Fruit fly (Drosophila melanogaster) whole organism: ENCODE results near the gene Ciz1.

Source experiments
- CG8478 ChIP-seq: fragments of >200 bp; optimal IDR thresholded peaks from 2 replicates; lab custom pipeline; 2018; ENCODE audit warnings: inconsistent platforms
- Dll ChIP-seq: fragments of >200 bp; optimal IDR thresholded peaks from 2 replicates; lab custom pipeline; 2017
- EcR ChIP-seq, 2 experiments: fragments of >200 bp; optimal IDR thresholded peaks; 2 replicates each; lab custom pipeline; 2017; ENCODE audit warnings: missing biosample characterization in 2 of 2, missing genetic modification characterization in 2 of 2, missing genetic modification reagents in 2 of 2
- pan ChIP-seq: fragments of >200 bp; optimal IDR thresholded peaks from 2 replicates; lab custom pipeline; 2017
- psq ChIP-seq: fragments of >200 bp; optimal IDR thresholded peaks from 2 replicates; lab custom pipeline; 2017
- usp ChIP-seq: fragments of >200 bp; optimal IDR thresholded peaks from 2 replicates; lab custom pipeline; 2017; ENCODE audit warnings: missing biosample characterization, missing genetic modification characterization, mixed read lengths

The Ciz1 gene

dm6 chr3L:9838534-9838933 lies 25.9 kb upstream of the Ciz1 start, which contains the start of gene Cdk8:
TSS of gene Cdk8 (minus strand) at chr3L:9838670.
- TF ChIP-seq pan (lab: Kevin White, UChicago) (no peak), CG8478 (no peak), Dll (lab: Kevin White, UChicago) (no peak), usp (no peak), EcR (GFP tag; optimal IDR thresholded peaks at IDR 0.05; lab: Kevin White, UChicago) (no peak), psq (lab: Kevin White, UChicago) (no peak)

- TF ChIP-seq psq (lab: Kevin White, UChicago) (no peak), CG8478 (no peak), Dll (lab: Kevin White, UChicago) (no peak), pan (lab: Kevin White, UChicago) (no peak), usp (no peak), EcR (GFP tag; optimal IDR thresholded peaks at IDR 0.05; lab: Kevin White, UChicago) (no peak)
Measured at dm6 chr3L:9840710-9841109, 23.7 kb upstream of the Ciz1 start.

- TF ChIP-seq pan (lab: Kevin White, UChicago) (no peak), usp (no peak), CG8478 (no peak), psq (lab: Kevin White, UChicago) (no peak), EcR (GFP tag; optimal IDR thresholded peaks at IDR 0.05; lab: Kevin White, UChicago) (no peak), Dll (lab: Kevin White, UChicago) (no peak)
Measured at dm6 chr3L:9842043-9842442, 22.4 kb upstream of the Ciz1 start.

- no peak for TF ChIP-seq psq (lab: Kevin White, UChicago)
- TF ChIP-seq pan (lab: Kevin White, UChicago) = no peak
- no peak for TF ChIP-seq usp
- no peak for TF ChIP-seq Dll (lab: Kevin White, UChicago)
Measured at dm6 chr3L:9845980-9846538, 18.4 kb upstream of the Ciz1 start.

dm6 chr3L:9846577-9847342 lies 17.7 kb upstream of the Ciz1 start:
- TF ChIP-seq EcR (GFP tag; optimal IDR thresholded peaks at IDR 0.05; lab: Kevin White, UChicago) = no peak
- TF ChIP-seq psq (lab: Kevin White, UChicago) = no peak
- no peak for TF ChIP-seq pan (lab: Kevin White, UChicago)
- no peak for TF ChIP-seq usp
- no peak for TF ChIP-seq Dll (lab: Kevin White, UChicago)
- no peak for TF ChIP-seq CG8478

dm6 chr3L:9847420-9847977 lies 16.9 kb upstream of the Ciz1 start:
- TF ChIP-seq Dll (lab: Kevin White, UChicago) = no peak

dm6 chr3L:9848744-9849143 lies 15.7 kb upstream of the Ciz1 start:
- no peak for TF ChIP-seq psq (lab: Kevin White, UChicago)
- TF ChIP-seq EcR (GFP tag; optimal IDR thresholded peaks at IDR 0.05; lab: Kevin White, UChicago) = no peak
- no peak for TF ChIP-seq usp
- TF ChIP-seq Dll (lab: Kevin White, UChicago) = no peak

- TF ChIP-seq usp (no peak), Dll (lab: Kevin White, UChicago) (no peak), psq (lab: Kevin White, UChicago) (no peak), pan (lab: Kevin White, UChicago) (no peak), EcR (GFP tag; optimal IDR thresholded peaks at IDR 0.05; lab: Kevin White, UChicago) (no peak), CG8478 (no peak)
Measured at dm6 chr3L:9850114-9850513, 14.3 kb upstream of the Ciz1 start.

- no peak for TF ChIP-seq CG8478
- no peak for TF ChIP-seq Dll (lab: Kevin White, UChicago)
- TF ChIP-seq psq (lab: Kevin White, UChicago) = no peak
- TF ChIP-seq EcR (GFP tag; optimal IDR thresholded peaks at IDR 0.05; lab: Kevin White, UChicago) = no peak
- no peak for TF ChIP-seq pan (lab: Kevin White, UChicago)
- TF ChIP-seq usp = no peak
Measured at dm6 chr3L:9851000-9851671, 13.3 kb upstream of the Ciz1 start.

dm6 chr3L:9853140-9853746 lies 11.2 kb upstream of the Ciz1 start:
- TF ChIP-seq psq (lab: Kevin White, UChicago) (no peak), CG8478 (no peak), Dll (lab: Kevin White, UChicago) (no peak), pan (lab: Kevin White, UChicago) (no peak), usp (no peak), EcR (GFP tag; optimal IDR thresholded peaks at IDR 0.05; lab: Kevin White, UChicago) (no peak)

- TF ChIP-seq pan (lab: Kevin White, UChicago) (no peak), psq (lab: Kevin White, UChicago) (no peak), Dll (lab: Kevin White, UChicago) (no peak), EcR (GFP tag; optimal IDR thresholded peaks at IDR 0.05; lab: Kevin White, UChicago) (no peak), CG8478 (peak; percentile 63)
Measured at dm6 chr3L:9853895-9854470, 10.5 kb upstream of the Ciz1 start.
